Fruit fly (Drosophila melanogaster) S2 (cell line): ENCODE results near the gene Ste12DOR.

Source experiments
- CG8478 ChIP-seq: fragments of >200 bp; optimal IDR thresholded peaks from 2 replicates; lab custom pipeline; 2018
- CTCF ChIP-seq, 2 experiments: fragments of >200 bp; optimal IDR thresholded peaks; 2 replicates each; lab custom pipeline; 2018

DNA sequence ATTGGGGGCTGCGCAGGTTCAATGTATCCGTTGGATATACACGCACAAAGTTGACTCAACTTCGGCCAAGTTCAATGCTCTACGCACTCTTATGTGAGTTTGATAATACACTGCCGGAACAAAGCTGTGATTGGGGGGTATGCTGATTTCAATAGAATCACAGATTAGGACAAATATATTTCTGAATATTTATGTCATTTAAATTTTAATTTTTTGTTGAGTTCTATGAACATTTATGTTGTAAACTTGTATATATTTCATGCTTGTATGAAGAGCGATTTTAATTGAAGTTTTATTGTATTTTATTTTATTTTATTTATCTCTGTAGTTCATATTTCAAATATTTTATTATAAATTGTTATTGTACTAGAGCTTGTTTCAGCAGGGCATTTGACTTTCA is 26.7 kb downstream of the Ste12DOR start:
- TF ChIP-seq CG8478 (no peak), CTCF (optimal IDR thresholded peaks at IDR 0.05; lab: Kevin White, UChicago) (no peak)
